Fruit fly (Drosophila melanogaster): ENCODE results near the gene CG5391.

DNA sequence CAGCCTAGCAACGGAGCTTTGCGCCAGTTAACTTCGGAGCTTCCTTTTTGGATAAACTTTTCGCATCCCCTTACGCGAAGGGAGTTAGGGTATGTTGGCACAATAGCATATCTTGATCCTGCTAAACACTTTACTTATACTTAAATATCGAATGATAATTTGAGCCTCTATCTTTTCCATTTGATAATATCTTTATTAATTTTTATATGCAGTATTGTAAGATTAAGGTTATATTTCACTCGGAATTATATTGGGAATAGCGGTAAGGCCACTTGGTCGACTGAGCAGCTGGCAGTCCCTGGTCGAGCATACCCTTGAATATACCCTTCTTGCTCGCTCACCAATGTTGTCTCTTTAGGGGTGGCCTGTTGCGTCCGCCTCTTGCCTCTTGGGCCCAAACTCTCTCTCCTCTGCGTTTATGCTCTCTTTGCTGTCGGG is 34.8 kb upstream of the CG5391 start:
- TF ChIP-seq usp (GFP tag; optimal IDR thresholded peaks at IDR 0.05) (no peak), CG8478 (optimal IDR thresholded peaks at IDR 0.05) (no peak), pan (optimal IDR thresholded peaks at IDR 0.05) (peak; percentile 72)

Data from whole organism.